Fruit fly (Drosophila melanogaster): ENCODE data around the gene CG32219.

DNA sequence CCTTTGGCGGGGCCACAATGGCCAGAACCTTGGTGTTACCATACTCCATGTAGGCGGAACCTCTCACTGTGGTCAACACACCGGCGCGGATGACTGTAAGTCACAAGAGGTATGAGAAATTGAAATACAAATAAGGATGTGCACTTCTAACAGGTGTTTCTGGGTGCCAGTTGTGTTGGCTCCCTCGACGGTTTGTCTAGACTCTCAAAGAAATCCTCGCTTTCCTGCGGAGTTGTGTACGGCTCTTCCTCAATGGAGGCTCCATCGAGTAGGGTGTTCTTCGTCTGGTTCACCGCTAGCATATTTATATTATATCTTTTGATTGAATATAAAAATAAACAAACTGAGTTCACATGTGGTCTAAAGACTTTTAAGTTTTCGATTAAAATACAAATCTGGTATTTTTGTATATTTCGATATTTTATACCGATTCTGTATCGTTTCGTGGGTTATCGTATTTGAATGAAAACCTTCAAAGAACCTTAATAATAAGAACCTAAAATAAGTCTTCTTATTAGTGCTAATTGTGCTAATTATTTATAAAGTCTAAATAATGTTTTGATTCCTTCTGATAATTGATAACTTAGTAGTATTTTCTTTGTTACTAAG lies 37.5 kb downstream of the CG32219 start, which contains the start of gene Mtr3:
- TF ChIP-seq CTCF (optimal IDR thresholded peaks at IDR 0.05) (no peak), CG8478 (optimal IDR thresholded peaks at IDR 0.05) (no peak)

Measured in S2 (cell line).